Worm (Caenorhabditis elegans) whole organism, L3 larva: ENCODE data around the gene atg-16.1.

Experiments used
- R02D3.7 ChIP-seq: fragments of 150-350 bp; optimal IDR thresholded peaks from 2 replicates; lab custom pipeline; 2014; ENCODE audit warnings: missing biosample characterization, missing genetic modification characterization
- ZK546.5 ChIP-seq: sonication (generic microtip); optimal IDR thresholded peaks from 2 replicates; lab custom pipeline; 2017; ENCODE audit warnings: missing biosample characterization, missing genetic modification characterization
- aly-2 ChIP-seq: fragments of 150-350 bp; optimal IDR thresholded peaks from 2 replicates; lab custom pipeline; 2014; ENCODE audit warnings: missing biosample characterization, missing genetic modification characterization
- ama-1 ChIP-seq: fragments of 150-350 bp; optimal IDR thresholded peaks from 2 replicates; lab custom pipeline; 2018
- ceh-28 ChIP-seq: fragments of 150-350 bp; optimal IDR thresholded peaks from 2 replicates; lab custom pipeline; 2014; ENCODE audit warnings: missing biosample characterization, missing genetic modification reagents, missing genetic modification characterization
- ceh-82 ChIP-seq: fragments of 150-350 bp; optimal IDR thresholded peaks from 2 replicates; lab custom pipeline; 2014; ENCODE audit warnings: missing biosample characterization, missing genetic modification characterization
- daf-12 ChIP-seq: fragments of 150-350 bp; optimal IDR thresholded peaks from 2 replicates; lab custom pipeline; 2014; ENCODE audit warnings: missing biosample characterization, missing genetic modification reagents, missing genetic modification characterization
- egl-27 ChIP-seq: sonication (generic microtip); optimal IDR thresholded peaks from 4 replicates; lab custom pipeline; 2017; ENCODE audit warnings: missing biosample characterization, missing genetic modification reagents, missing genetic modification characterization
- egl-5 ChIP-seq: fragments of 150-350 bp; optimal IDR thresholded peaks from 2 replicates; lab custom pipeline; 2017; ENCODE audit warnings: missing biosample characterization, missing genetic modification reagents, missing genetic modification characterization, inconsistent platforms
- elt-1 ChIP-seq: fragments of 150-350 bp; optimal IDR thresholded peaks from 2 replicates; lab custom pipeline; 2014; ENCODE audit warnings: missing biosample characterization, missing genetic modification characterization
- elt-2 ChIP-seq: sonication (generic microtip); optimal IDR thresholded peaks from 2 replicates; lab custom pipeline; 2016; ENCODE audit warnings: missing genetic modification reagents, mild to moderate bottlenecking, missing genetic modification characterization, missing compliant biosample characterization
- elt-3 ChIP-seq, 3 experiments: fragments of 150-350 bp in 1 of 3; sonication (generic microtip) in 2 of 3; optimal IDR thresholded peaks; 2 replicates in 2 of 3; 4 replicates in 1 of 3; lab custom pipeline; 2014 to 2017; ENCODE audit warnings: missing biosample characterization in 3 of 3, missing genetic modification characterization in 3 of 3
- eor-1 ChIP-seq, 2 experiments: fragments of 150-350 bp; optimal IDR thresholded peaks; 2 replicates each; lab custom pipeline; 2014 to 2018; ENCODE audit warnings: missing biosample characterization in 2 of 2, missing genetic modification characterization in 2 of 2
- fkh-10 ChIP-seq: sonication (generic microtip); optimal IDR thresholded peaks from 2 replicates; lab custom pipeline; 2017; ENCODE audit warnings: missing biosample characterization, missing genetic modification reagents, missing genetic modification characterization
- fos-1 ChIP-seq: fragments of 150-350 bp; optimal IDR thresholded peaks from 2 replicates; lab custom pipeline; 2014; ENCODE audit warnings: missing biosample characterization, missing genetic modification characterization
- hmg-11 ChIP-seq: sonication (generic microtip); optimal IDR thresholded peaks from 2 replicates; lab custom pipeline; 2016; ENCODE audit warnings: missing genetic modification characterization, missing compliant biosample characterization
- jun-1 ChIP-seq: fragments of 150-350 bp; optimal IDR thresholded peaks from 2 replicates; lab custom pipeline; 2014; ENCODE audit warnings: missing biosample characterization, missing genetic modification reagents, missing genetic modification characterization
- lin-15B ChIP-seq: fragments of 150-350 bp; optimal IDR thresholded peaks from 2 replicates; lab custom pipeline; 2014; ENCODE audit warnings: missing biosample characterization, missing genetic modification characterization
- lin-39 ChIP-seq: fragments of 150-350 bp; optimal IDR thresholded peaks from 2 replicates; lab custom pipeline; 2018; ENCODE audit warnings: missing biosample characterization, missing genetic modification reagents, missing genetic modification characterization
- lsy-12 ChIP-seq: sonication (generic microtip); optimal IDR thresholded peaks from 2 replicates; lab custom pipeline; 2016; ENCODE audit warnings: mild to moderate bottlenecking, missing genetic modification characterization, missing compliant biosample characterization
- mdl-1 ChIP-seq: fragments of 150-350 bp; optimal IDR thresholded peaks from 2 replicates; lab custom pipeline; 2014; ENCODE audit warnings: missing biosample characterization, missing genetic modification characterization
- mml-1 ChIP-seq: fragments of 150-350 bp; sonication (generic microtip); optimal IDR thresholded peaks from 3 replicates; lab custom pipeline; 2014; ENCODE audit warnings: missing biosample characterization, missing genetic modification characterization
- nfya-1 ChIP-seq: sonication (generic microtip); optimal IDR thresholded peaks from 2 replicates; lab custom pipeline; 2017; ENCODE audit warnings: missing genetic modification characterization, mild to moderate bottlenecking, missing compliant biosample characterization, antibody characterized with exemption, moderate library complexity; ENCODE audit not compliant: insufficient read depth
- nhr-23 ChIP-seq: fragments of 150-350 bp; optimal IDR thresholded peaks from 2 replicates; lab custom pipeline; 2014; ENCODE audit warnings: missing biosample characterization, missing genetic modification reagents, missing genetic modification characterization
- nhr-237 ChIP-seq: fragments of 150-350 bp; optimal IDR thresholded peaks from 2 replicates; lab custom pipeline; 2014; ENCODE audit warnings: missing biosample characterization, missing genetic modification characterization
- nhr-25 ChIP-seq: sonication (generic microtip); optimal IDR thresholded peaks from 2 replicates; lab custom pipeline; 2017; ENCODE audit warnings: missing biosample characterization, missing genetic modification characterization
- nhr-28 ChIP-seq: fragments of 150-350 bp; optimal IDR thresholded peaks from 2 replicates; lab custom pipeline; 2014; ENCODE audit warnings: missing biosample characterization, missing genetic modification characterization
- nhr-43 ChIP-seq: sonication (generic microtip); optimal IDR thresholded peaks from 2 replicates; lab custom pipeline; 2016; ENCODE audit warnings: mild to moderate bottlenecking, missing genetic modification characterization, missing compliant biosample characterization; ENCODE audit not compliant: poor library complexity, severe bottlenecking
- nhr-67 ChIP-seq: fragments of 150-350 bp; optimal IDR thresholded peaks from 2 replicates; lab custom pipeline; 2014; ENCODE audit warnings: missing biosample characterization, missing genetic modification characterization
- nhr-76 ChIP-seq: fragments of 150-350 bp; sonication (generic microtip); optimal IDR thresholded peaks from 5 replicates; lab custom pipeline; 2014; ENCODE audit warnings: missing biosample characterization, missing genetic modification characterization
- nhr-77 ChIP-seq: fragments of 150-350 bp; optimal IDR thresholded peaks from 2 replicates; lab custom pipeline; 2014; ENCODE audit warnings: missing biosample characterization, missing genetic modification characterization
- pha-4 ChIP-seq: fragments of 150-350 bp; optimal IDR thresholded peaks from 2 replicates; lab custom pipeline; 2014; ENCODE audit warnings: missing biosample characterization, missing genetic modification reagents, missing genetic modification characterization
- pqm-1 ChIP-seq: fragments of 150-350 bp; optimal IDR thresholded peaks from 2 replicates; lab custom pipeline; 2017; ENCODE audit warnings: missing biosample characterization, missing genetic modification characterization, inconsistent platforms
- sea-2 ChIP-seq: fragments of 150-350 bp; sonication (generic microtip); optimal IDR thresholded peaks from 4 replicates; lab custom pipeline; 2014; ENCODE audit warnings: missing biosample characterization, missing genetic modification reagents, missing genetic modification characterization
- skn-1 ChIP-seq: fragments of 150-350 bp; optimal IDR thresholded peaks from 2 replicates; lab custom pipeline; 2014; ENCODE audit warnings: missing biosample characterization, missing genetic modification characterization
- snpc-4 ChIP-seq: fragments of 150-350 bp; optimal IDR thresholded peaks from 2 replicates; lab custom pipeline; 2014; ENCODE audit warnings: missing biosample characterization, missing genetic modification characterization
- tbx-2 ChIP-seq: sonication (generic microtip); optimal IDR thresholded peaks from 2 replicates; lab custom pipeline; 2016; ENCODE audit warnings: mild to moderate bottlenecking, missing genetic modification characterization, missing compliant biosample characterization
- unc-39 ChIP-seq: sonication (generic microtip); optimal IDR thresholded peaks from 4 replicates; lab custom pipeline; 2017; ENCODE audit warnings: missing biosample characterization, missing genetic modification characterization
- unc-62 ChIP-seq: fragments of 150-350 bp; sonication (generic microtip); optimal IDR thresholded peaks from 4 replicates; lab custom pipeline; 2014; ENCODE audit warnings: missing biosample characterization, missing genetic modification reagents, missing genetic modification characterization
- zag-1 ChIP-seq: fragments of 150-350 bp; optimal IDR thresholded peaks from 2 replicates; lab custom pipeline; 2014; ENCODE audit warnings: missing biosample characterization, missing genetic modification characterization
- ztf-11 ChIP-seq: fragments of 150-350 bp; optimal IDR thresholded peaks from 2 replicates; lab custom pipeline; 2014; ENCODE audit warnings: missing biosample characterization, missing genetic modification characterization
- ztf-4 ChIP-seq: fragments of 150-350 bp; optimal IDR thresholded peaks from 2 replicates; lab custom pipeline; 2014; ENCODE audit warnings: missing biosample characterization, missing genetic modification characterization

The atg-16.1 gene

DNA sequence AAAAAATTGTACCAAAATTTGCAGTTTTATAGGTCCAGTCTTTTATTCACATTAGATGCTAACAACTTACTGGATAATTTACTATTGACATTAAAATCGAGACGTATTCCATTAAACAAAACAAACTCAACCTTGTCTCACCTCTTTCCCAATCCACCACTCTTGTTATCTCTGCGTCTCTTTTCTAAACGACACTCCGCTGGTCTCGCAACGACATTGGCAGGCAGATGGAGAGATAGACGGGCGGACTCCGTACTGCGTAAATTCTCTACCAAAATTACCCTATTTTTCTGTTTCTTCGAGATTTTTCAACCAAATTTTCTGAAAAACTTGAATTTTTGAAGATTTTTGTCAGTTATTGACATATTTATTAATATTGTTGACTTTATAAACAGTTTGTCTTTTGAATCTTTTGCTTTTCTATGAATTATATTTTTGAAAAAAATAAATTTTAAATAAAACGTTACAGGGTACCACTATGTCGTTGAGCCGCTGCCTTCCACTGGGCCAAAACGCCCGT, 7.1 kb upstream of the atg-16.1 start, which contains the start of gene asb-2:
asb-2 (plus strand) TSS at position 470 of the 520 bp plus-strand sequence.
- TF ChIP-seq lsy-12 (tag; lab: Kevin White, UChicago) (peak; percentile 40), tbx-2 (peak; percentile 42), nhr-23 (tag; lab: Kevin White, UChicago) (peak; percentile 92), elt-1 (tag; lab: Kevin White, UChicago) (peak; percentile 55), pqm-1 (tag; lab: Kevin White, UChicago) (peak; percentile 69), hmg-11 (tag; lab: Kevin White, UChicago) (peak; percentile 73), nhr-25 (tag; lab: Kevin White, UChicago) (peak; percentile 97), mml-1 (tag; lab: Kevin White, UChicago) (no peak), ama-1 (peak; percentile 36), jun-1 (tag; lab: Kevin White, UChicago) (peak; percentile 63), nhr-43 (peak; percentile 67), lin-15B (peak; percentile 95), elt-3 (tag; optimal IDR thresholded peaks at IDR 0.05; lab: Kevin White, UChicago) (peak in 1 of 3 experiments; percentile 52), elt-2 (tag; lab: Kevin White, UChicago) (peak; percentile 71), mdl-1 (tag; lab: Kevin White, UChicago) (no peak), fos-1 (tag; lab: Kevin White, UChicago) (no peak), ceh-28 (tag; lab: Kevin White, UChicago) (peak; percentile 33), nhr-76 (no peak), daf-12 (tag; lab: Kevin White, UChicago) (no peak), nhr-237 (tag; lab: Kevin White, UChicago) (no peak), aly-2 (tag; lab: Kevin White, UChicago) (no peak), lin-39 (tag; lab: Kevin White, UChicago) (peak; percentile 78), ztf-4 (tag; lab: Kevin White, UChicago) (peak; percentile 41), unc-62 (GFP tag; lab: Kevin White, UChicago) (no peak), egl-5 (peak; percentile 77), nhr-28 (tag; lab: Kevin White, UChicago) (no peak), skn-1 (tag; lab: Kevin White, UChicago) (peak; percentile 32), sea-2 (GFP tag; lab: Kevin White, UChicago) (no peak), fkh-10 (peak; percentile 2), snpc-4 (tag; lab: Kevin White, UChicago) (peak; percentile 90), nhr-67 (tag; lab: Kevin White, UChicago) (no peak), pha-4 (tag; lab: Kevin White, UChicago) (peak; percentile 98), eor-1 (tag; optimal IDR thresholded peaks at IDR 0.05; lab: Kevin White, UChicago) (no peak), ceh-82 (peak; percentile 34), nhr-77 (tag; lab: Kevin White, UChicago) (peak; percentile 69), ztf-11 (tag; lab: Kevin White, UChicago) (no peak), zag-1 (no peak), R02D3.7 (tag; lab: Kevin White, UChicago) (peak; percentile 75), nfya-1 (peak; percentile 93), unc-39 (no peak)

DNA sequence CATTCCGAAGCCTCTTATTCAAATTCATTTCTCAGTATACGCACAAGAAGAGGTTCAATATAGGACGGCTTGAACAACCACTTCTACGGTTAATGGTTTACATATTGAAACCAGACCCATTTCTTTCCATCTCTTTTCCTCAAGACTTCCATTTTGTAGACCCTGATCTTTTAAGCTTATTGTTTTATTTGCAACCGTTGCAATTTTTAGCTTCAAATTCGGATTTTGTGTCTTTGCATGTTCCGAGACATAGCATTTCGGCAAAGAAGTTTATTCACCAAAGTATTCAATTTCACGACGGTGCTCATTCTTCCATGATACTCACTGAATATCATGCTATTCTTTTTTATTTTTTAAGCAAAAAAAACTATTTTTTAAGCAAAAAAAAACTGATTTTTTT, 4.0 kb upstream of the atg-16.1 start, which contains the start of gene nmur-3:
nmur-3 (plus strand) TSS at position 301 of the 400 bp plus-strand sequence.
- TF ChIP-seq eor-1 (tag; optimal IDR thresholded peaks at IDR 0.05; lab: Kevin White, UChicago) (no peak), ztf-4 (tag; lab: Kevin White, UChicago) (no peak), egl-27 (no peak), zag-1 (no peak), daf-12 (tag; lab: Kevin White, UChicago) (no peak), lsy-12 (tag; lab: Kevin White, UChicago) (no peak), ZK546.5 (no peak), nhr-43 (no peak)
